Worm (Caenorhabditis elegans) whole organism, young adult: ENCODE data around the gene F23B12.1.

Source experiments
- F37B4.10 ChIP-seq: fragments of 200-800 bp; sonication (Bioruptor generic); IDR thresholded peaks from 2 replicates; pipeline ENCODE4 v1.3.6; 2022; ENCODE audit warnings: missing genetic modification characterization, missing compliant biosample characterization
- ama-1 ChIP-seq, 3 experiments: fragments of 150-350 bp in 1 of 3; sonication (generic microtip) in 2 of 3; optimal IDR thresholded peaks; 2 replicates each; lab custom pipeline; 2014 to 2018; ENCODE audit warnings: missing biosample characterization in 2 of 3, missing genetic modification characterization in 2 of 3, missing genetic modification reagents in 2 of 3
- ceh-40 ChIP-seq: fragments of 200-800 bp; sonication (Bioruptor generic); IDR thresholded peaks from 2 replicates; pipeline ENCODE4 v1.3.6; 2022; ENCODE audit warnings: missing genetic modification characterization, missing compliant biosample characterization
- dpl-1 ChIP-seq: fragments of 150-350 bp; optimal IDR thresholded peaks from 2 replicates; lab custom pipeline; 2014; ENCODE audit warnings: missing biosample characterization, missing genetic modification reagents, missing genetic modification characterization
- ekl-4 ChIP-seq: fragments of 200-800 bp; sonication (Bioruptor generic); IDR thresholded peaks from 2 replicates; pipeline ENCODE4 v1.3.6; 2022; ENCODE audit warnings: missing genetic modification reagents, missing genetic modification characterization, missing compliant biosample characterization
- hsf-1 ChIP-seq: fragments of 200-800 bp; sonication (Bioruptor generic); IDR thresholded peaks from 2 replicates; pipeline ENCODE4 v1.3.6; 2022; ENCODE audit warnings: missing genetic modification reagents, missing genetic modification characterization, missing compliant biosample characterization
- lin-54 ChIP-seq: fragments of 200-800 bp; sonication (Bioruptor generic); optimal IDR thresholded peaks from 2 replicates; lab custom pipeline; 2018; ENCODE audit warnings: mild to moderate bottlenecking, missing genetic modification characterization, missing compliant biosample characterization
- pha-4 ChIP-seq: fragments of 150-350 bp; sonication (generic microtip); optimal IDR thresholded peaks from 2 replicates; lab custom pipeline; 2014; ENCODE audit warnings: missing biosample characterization, missing genetic modification reagents, missing genetic modification characterization
- repo-1 ChIP-seq: sonication (generic microtip); optimal IDR thresholded peaks from 2 replicates; lab custom pipeline; 2017; ENCODE audit warnings: mild to moderate bottlenecking, missing genetic modification characterization, missing compliant biosample characterization
- unc-62 ChIP-seq: fragments of 150-350 bp; optimal IDR thresholded peaks from 2 replicates; lab custom pipeline; 2014; ENCODE audit warnings: missing biosample characterization, missing genetic modification reagents, missing genetic modification characterization

- TF ChIP-seq ama-1 (optimal IDR thresholded peaks at IDR 0.05; lab: Kevin White, UChicago) (no peak), ama-1 (GFP tag; optimal IDR thresholded peaks at IDR 0.05; lab: Kevin White, UChicago) (no peak), pha-4 (tag; lab: Kevin White, UChicago) (no peak), hsf-1 (GFP tag; lab: Robert Waterston, UW) (no peak), lin-54 (GFP tag; lab: Kevin White, UChicago) (no peak), ceh-40 (GFP tag; lab: Robert Waterston, UW) (no peak), unc-62 (GFP tag; lab: Kevin White, UChicago) (no peak), ekl-4 (GFP tag; lab: Robert Waterston, UW) (no peak), F37B4.10 (GFP tag; lab: Robert Waterston, UW) (no peak), repo-1 (tag; lab: Kevin White, UChicago) (no peak), dpl-1 (GFP tag; lab: Kevin White, UChicago) (no peak)
Measured at ce11 chrV:14433584-14433983, 4.6 kb downstream of the F23B12.1 start.
